Fruit fly (Drosophila melanogaster): ENCODE results near the gene Fum2.

The Fum2 gene

dm6 chrX:6656023-6656594, 25.5 kb upstream of the Fum2 start (continued):
- TF ChIP-seq cad (GFP tag; optimal IDR thresholded peaks at IDR 0.05), result no peak
- TF ChIP-seq oc (tag; optimal IDR thresholded peaks at IDR 0.05), result peak; percentile 64
- no peak for TF ChIP-seq CG17912 (GFP tag; optimal IDR thresholded peaks at IDR 0.05)
- peak; percentile 32 for TF ChIP-seq grn (GFP tag; optimal IDR thresholded peaks at IDR 0.05)
- peak; percentile 83 for TF ChIP-seq CG2712 (tag; optimal IDR thresholded peaks at IDR 0.05)
- peak; percentile 73 for TF ChIP-seq CG14710 (tag; optimal IDR thresholded peaks at IDR 0.05)
- peak; percentile 86 for TF ChIP-seq mam (GFP tag; optimal IDR thresholded peaks at IDR 0.05)
- TF ChIP-seq CG8944 (GFP tag; optimal IDR thresholded peaks at IDR 0.05), result peak; percentile 78
- TF ChIP-seq CG9727 (GFP tag; optimal IDR thresholded peaks at IDR 0.05), result peak; percentile 91
- peak; percentile 18 for TF ChIP-seq fd64A (GFP tag; optimal IDR thresholded peaks at IDR 0.05)
- peak; percentile 45; the same call in 1 of the 2 replicates for TF ChIP-seq CG1024 (GFP tag; IDR thresholded peaks at IDR 0.05)
- TF ChIP-seq HLHmδ (GFP tag; optimal IDR thresholded peaks at IDR 0.05), result no peak
- peak; percentile 78 for TF ChIP-seq CG9817 (tag; optimal IDR thresholded peaks at IDR 0.05)
- peak; percentile 85 for TF ChIP-seq sisA (GFP tag; IDR thresholded peaks at IDR 0.05)
- TF ChIP-seq Side (GFP tag; optimal IDR thresholded peaks at IDR 0.05), result peak; percentile 73
- TF ChIP-seq wdn (GFP tag; IDR thresholded peaks at IDR 0.05), result peak; percentile 68
- no peak for TF ChIP-seq amos (GFP tag; IDR thresholded peaks at IDR 0.05; ENCODE audit: partially characterized antibody)
- TF ChIP-seq HmgD (GFP tag; optimal IDR thresholded peaks at IDR 0.05), result peak; percentile 12
- peak; percentile 90 for TF ChIP-seq Oli (tag; optimal IDR thresholded peaks at IDR 0.05)
- TF ChIP-seq Sin3A (optimal IDR thresholded peaks at IDR 0.05), result no peak
- peak; percentile 78 for TF ChIP-seq crc (GFP tag; optimal IDR thresholded peaks at IDR 0.05)
- TF ChIP-seq Gsc (GFP tag; IDR thresholded peaks at IDR 0.05), result no peak
- no peak for TF ChIP-seq Dip2 (GFP tag; IDR thresholded peaks at IDR 0.05)
- no peak for TF ChIP-seq knrl (GFP tag; IDR thresholded peaks at IDR 0.05; ENCODE audit: partially characterized antibody)
- peak; percentile 72 for TF ChIP-seq CG4404 (GFP tag; IDR thresholded peaks at IDR 0.05)
- peak; percentile 48 for TF ChIP-seq Ets97D (GFP tag; optimal IDR thresholded peaks at IDR 0.05)
- TF ChIP-seq CG9215 (GFP tag; IDR thresholded peaks at IDR 0.05), result peak; percentile 73
- peak; percentile 77 for TF ChIP-seq CG10274 (GFP tag; optimal IDR thresholded peaks at IDR 0.05)
- TF ChIP-seq CG32532 (GFP tag; IDR thresholded peaks at IDR 0.05), result peak; percentile 85
- TF ChIP-seq Atf6 (GFP tag; IDR thresholded peaks at IDR 0.05), result peak; percentile 88; the same call in 1 of the 2 replicates
- TF ChIP-seq CG42726 (GFP tag; IDR thresholded peaks at IDR 0.05; ENCODE audit: partially characterized antibody), result no peak
- TF ChIP-seq Eip74EF (GFP tag; optimal IDR thresholded peaks at IDR 0.05), result peak in 1 of 2 experiments; percentile 86
- peak; percentile 66 for TF ChIP-seq sima (GFP tag; optimal IDR thresholded peaks at IDR 0.05)
- TF ChIP-seq crol (GFP tag; IDR thresholded peaks at IDR 0.05), result no peak
- peak; percentile 65; the same call in 2 of the 3 replicates for TF ChIP-seq H15 (GFP tag; IDR thresholded peaks at IDR 0.05)
- TF ChIP-seq zen (tag; optimal IDR thresholded peaks at IDR 0.05), result peak; percentile 80
- peak; percentile 69 for TF ChIP-seq Rx (GFP tag; IDR thresholded peaks at IDR 0.05)
- TF ChIP-seq Asciz (GFP tag; optimal IDR thresholded peaks at IDR 0.05), result peak; percentile 71
- peak; percentile 82 for TF ChIP-seq CG31441 (GFP tag; IDR thresholded peaks at IDR 0.05)
- peak; percentile 86 for TF ChIP-seq Ptx1 (GFP tag; IDR thresholded peaks at IDR 0.05)
- peak; percentile 69 for TF ChIP-seq tx (GFP tag; optimal IDR thresholded peaks at IDR 0.05)
- no peak for TF ChIP-seq CG4360 (GFP tag; IDR thresholded peaks at IDR 0.05)
- TF ChIP-seq Gug (GFP tag; IDR thresholded peaks at IDR 0.05), result peak; percentile 72
- no peak for TF ChIP-seq tll (GFP tag; optimal IDR thresholded peaks at IDR 0.05)
- no peak for TF ChIP-seq abd-A (tag; optimal IDR thresholded peaks at IDR 0.05)
- peak; percentile 49 for TF ChIP-seq trh (GFP tag; optimal IDR thresholded peaks at IDR 0.05)
- peak; percentile 78 for TF ChIP-seq scrt (GFP tag; optimal IDR thresholded peaks at IDR 0.05)
- TF ChIP-seq Nf-YA (GFP tag; IDR thresholded peaks at IDR 0.05), result 0 out of 2 replicates have a peak, but pooled peaks have one; percentile 47
- no peak for TF ChIP-seq CG10431 (GFP tag; optimal IDR thresholded peaks at IDR 0.05)
- TF ChIP-seq CG17802 (tag; optimal IDR thresholded peaks at IDR 0.05), result peak; percentile 40
